Worm (Caenorhabditis elegans): ENCODE results near the gene pals-31.

DNA sequence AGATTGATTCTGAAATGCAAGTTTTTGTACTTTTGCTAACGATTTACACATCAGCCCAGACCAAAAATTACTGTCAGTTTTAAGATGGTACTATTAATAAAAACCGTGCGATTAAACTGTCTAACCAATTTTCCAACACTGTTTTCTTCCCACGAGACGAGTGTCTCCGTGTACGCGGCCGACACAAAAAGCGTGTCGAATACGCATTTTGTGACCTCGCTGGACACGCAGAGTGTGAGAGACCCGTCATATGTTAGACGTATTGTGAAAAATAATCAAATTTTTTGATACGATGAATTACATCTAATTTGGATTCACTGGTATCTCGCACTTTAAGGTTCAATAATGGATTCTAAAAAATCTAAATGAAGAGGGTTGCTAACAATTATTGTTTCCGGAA is 751 bp upstream of the pals-31 start:
- no peak for TF ChIP-seq sea-1 (GFP tag; conservative IDR thresholded peaks at IDR 0.05)
- TF ChIP-seq hmbx-1 (tag; optimal IDR thresholded peaks at IDR 0.05), result no peak
- no peak for TF ChIP-seq ama-1 (optimal IDR thresholded peaks at IDR 0.05)
- TF ChIP-seq pes-1 (GFP tag; IDR thresholded peaks at IDR 0.05), result no peak
- TF ChIP-seq ceh-13 (GFP tag; optimal IDR thresholded peaks at IDR 0.05), result no peak
- no peak for TF ChIP-seq F13C5.2 (tag; optimal IDR thresholded peaks at IDR 0.05)
- TF ChIP-seq B0310.2 (tag; optimal IDR thresholded peaks at IDR 0.05), result no peak
- no peak for TF ChIP-seq ceh-36 (tag; optimal IDR thresholded peaks at IDR 0.05)
- no peak for TF ChIP-seq scrt-1 (GFP tag; IDR thresholded peaks at IDR 0.05)
